Worm (Caenorhabditis elegans): ENCODE results near the gene ZK105.6.

- TF ChIP-seq nhr-77 (tag; optimal IDR thresholded peaks at IDR 0.05) (no peak), nhr-76 (tag; optimal IDR thresholded peaks at IDR 0.05) (no peak), nhr-237 (tag; optimal IDR thresholded peaks at IDR 0.05) (no peak)
These were observed 36.3 kb upstream of the ZK105.6 start, which contains the start of gene hint-3 for ce11 chrV:7760174-7760573.

Measured in whole organism, L1 larva.